Fruit fly (Drosophila melanogaster) whole organism: ENCODE results near the gene CG12541.

Source experiments
- CG8478 ChIP-seq: fragments of >200 bp; optimal IDR thresholded peaks from 2 replicates; lab custom pipeline; 2018; ENCODE audit warnings: inconsistent platforms
- Dll ChIP-seq: fragments of >200 bp; optimal IDR thresholded peaks from 2 replicates; lab custom pipeline; 2017
- EcR ChIP-seq, 2 experiments: fragments of >200 bp; optimal IDR thresholded peaks; 2 replicates each; lab custom pipeline; 2017; ENCODE audit warnings: missing biosample characterization in 2 of 2, missing genetic modification characterization in 2 of 2, missing genetic modification reagents in 2 of 2
- pan ChIP-seq: fragments of >200 bp; optimal IDR thresholded peaks from 2 replicates; lab custom pipeline; 2017
- psq ChIP-seq: fragments of >200 bp; optimal IDR thresholded peaks from 2 replicates; lab custom pipeline; 2017
- usp ChIP-seq: fragments of >200 bp; optimal IDR thresholded peaks from 2 replicates; lab custom pipeline; 2017; ENCODE audit warnings: missing biosample characterization, missing genetic modification characterization, mixed read lengths

- TF ChIP-seq pan (lab: Kevin White, UChicago) (no peak), EcR (GFP tag; optimal IDR thresholded peaks at IDR 0.05; lab: Kevin White, UChicago) (no peak), CG8478 (no peak), usp (GFP tag; lab: Kevin White, UChicago) (no peak), psq (lab: Kevin White, UChicago) (no peak), Dll (lab: Kevin White, UChicago) (no peak)
Observed at dm6 chrX:7058973-7059372, 6.9 kb downstream of the CG12541 start.
